ENCODE assay signal across 4 fruit fly cellular contexts in the genomic region with DNA sequence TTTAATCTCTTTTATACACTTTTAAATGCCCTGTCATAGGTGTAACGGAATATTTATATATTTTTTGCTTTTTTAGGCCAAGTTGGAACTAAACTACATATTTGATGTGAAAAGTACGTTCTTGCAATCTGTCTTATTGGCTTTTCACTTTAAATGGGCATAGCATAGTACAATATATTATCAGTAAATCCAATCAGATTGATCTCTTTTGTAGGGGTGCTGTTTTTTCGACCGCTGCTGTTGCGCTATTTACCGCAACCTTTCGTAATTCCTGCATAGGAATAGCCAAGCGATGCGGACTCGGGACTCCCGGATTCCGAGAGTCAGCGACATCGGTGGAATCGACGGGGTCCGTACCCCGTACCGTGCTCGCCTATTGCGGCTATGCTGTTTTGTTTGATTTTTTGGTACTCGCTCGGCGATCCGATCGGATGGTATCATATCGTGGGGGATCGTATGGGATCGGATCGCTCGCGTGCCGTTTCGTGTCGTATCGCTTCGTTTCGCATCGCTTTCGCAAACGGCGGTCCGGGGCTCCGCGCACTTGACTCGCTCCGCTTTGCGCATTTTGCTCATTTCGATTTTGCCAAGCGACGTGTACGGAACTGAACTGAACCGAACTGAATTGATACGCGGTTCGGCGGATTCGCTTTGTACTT.
A peak's percentile ranks its signal among the peaks of the same experiment; 100 is the strongest.
TF ChIP-seq lines count a peak whose summit lies in the region.

No protein-coding gene starts in this region.

TF ChIP-seq in whole organism, adult, 20 proteins besides CTCF, POLR2A, EP300 and RAD21 (continued from another document):
- TF ChIP-seq CG33017 (tag; optimal IDR thresholded peaks at IDR 0.05; lab: Kevin White, UChicago) = peak; percentile 29
- TF ChIP-seq toe (GFP tag; optimal IDR thresholded peaks at IDR 0.05; lab: Kevin White, UChicago) = no peak
- TF ChIP-seq kay (GFP tag; lab: Kevin White, UChicago; ENCODE audit: borderline replicate concordance) = no peak
- peak; percentile 48 for TF ChIP-seq CG7101 (tag; optimal IDR thresholded peaks at IDR 0.05; lab: Kevin White, UChicago)

TF ChIP-seq in whole organism, embryonic, 481 proteins besides CTCF, POLR2A, EP300 and RAD21 (continued from another document and continues in another):
- no peak for TF ChIP-seq Mad (GFP tag; optimal IDR thresholded peaks at IDR 0.05; lab: Kevin White, UChicago)
- no peak for TF ChIP-seq sima (GFP tag; optimal IDR thresholded peaks at IDR 0.05; lab: Kevin White, UChicago)
- TF ChIP-seq ara (GFP tag; IDR thresholded peaks at IDR 0.05; lab: Robert Waterston, UW) = no peak
- TF ChIP-seq NfI (GFP tag; optimal IDR thresholded peaks at IDR 0.05; lab: Kevin White, UChicago) = peak; percentile 15
- 0 out of 2 replicates have a peak, but pooled peaks have one; percentile 12 for TF ChIP-seq Rx (GFP tag; IDR thresholded peaks at IDR 0.05; lab: Robert Waterston, UW)
- TF ChIP-seq crc (GFP tag; optimal IDR thresholded peaks at IDR 0.05; lab: Kevin White, UChicago) = no peak
- peak; percentile 58 for TF ChIP-seq NFAT (GFP tag; IDR thresholded peaks at IDR 0.05; lab: Robert Waterston, UW)
- TF ChIP-seq CG9876 (GFP tag; optimal IDR thresholded peaks at IDR 0.05; lab: Kevin White, UChicago) = no peak
- no peak for TF ChIP-seq CG5245 (GFP tag; optimal IDR thresholded peaks at IDR 0.05; lab: Kevin White, UChicago)
- TF ChIP-seq CG4820 (GFP tag; optimal IDR thresholded peaks at IDR 0.05; lab: Kevin White, UChicago) = no peak
- TF ChIP-seq CG9797 (GFP tag; optimal IDR thresholded peaks at IDR 0.05; lab: Kevin White, UChicago) = no peak
- TF ChIP-seq Adf1 (GFP tag; IDR thresholded peaks at IDR 0.05; lab: Robert Waterston, UW) = peak; percentile 59; the same call in 1 of the 2 replicates
- TF ChIP-seq jumu (GFP tag; optimal IDR thresholded peaks at IDR 0.05; lab: Kevin White, UChicago) = no peak
- TF ChIP-seq Fer1 (GFP tag; optimal IDR thresholded peaks at IDR 0.05; lab: Kevin White, UChicago) = peak; percentile 39
- no peak for TF ChIP-seq CG6854 (GFP tag; optimal IDR thresholded peaks at IDR 0.05; lab: Kevin White, UChicago)
- TF ChIP-seq CG10543 (GFP tag; optimal IDR thresholded peaks at IDR 0.05; lab: Kevin White, UChicago) = peak; percentile 98
- TF ChIP-seq BtbVII (GFP tag; optimal IDR thresholded peaks at IDR 0.05; lab: Kevin White, UChicago) = no peak
- no peak for TF ChIP-seq nerfin-1 (tag; optimal IDR thresholded peaks at IDR 0.05; lab: Kevin White, UChicago)
- TF ChIP-seq fd102C (GFP tag; optimal IDR thresholded peaks at IDR 0.05; lab: Kevin White, UChicago) = no peak
- no peak for TF ChIP-seq Chrac-16 (GFP tag; optimal IDR thresholded peaks at IDR 0.05; lab: Kevin White, UChicago)
- TF ChIP-seq CG7357 (GFP tag; IDR thresholded peaks at IDR 0.05; lab: Robert Waterston, UW) = no peak
- no peak for TF ChIP-seq CG12391 (tag; optimal IDR thresholded peaks at IDR 0.05; lab: Kevin White, UChicago)
- no peak for TF ChIP-seq peb (GFP tag; IDR thresholded peaks at IDR 0.05; lab: Robert Waterston, UW)
- no peak for TF ChIP-seq CG16815 (GFP tag; optimal IDR thresholded peaks at IDR 0.05; lab: Kevin White, UChicago)
- TF ChIP-seq CG17568 (GFP tag; optimal IDR thresholded peaks at IDR 0.05; lab: Kevin White, UChicago) = no peak
- no peak for TF ChIP-seq E2f1 (GFP tag; IDR thresholded peaks at IDR 0.05; lab: Robert Waterston, UW)
- no peak for TF ChIP-seq CG6813 (GFP tag; optimal IDR thresholded peaks at IDR 0.05; lab: Kevin White, UChicago)
- TF ChIP-seq CG7786 (GFP tag; optimal IDR thresholded peaks at IDR 0.05; lab: Kevin White, UChicago) = no peak
- no peak for TF ChIP-seq CG6791 (GFP tag; IDR thresholded peaks at IDR 0.05; lab: Robert Waterston, UW; ENCODE audit: partially characterized antibody)
- no peak for TF ChIP-seq tup (GFP tag; optimal IDR thresholded peaks at IDR 0.05; lab: Kevin White, UChicago)
- no peak for TF ChIP-seq CG10147 (GFP tag; optimal IDR thresholded peaks at IDR 0.05; lab: Kevin White, UChicago)
- TF ChIP-seq ci (GFP tag; IDR thresholded peaks at IDR 0.05; lab: Robert Waterston, UW) = peak; percentile 45; the same call in 1 of the 3 replicates
- TF ChIP-seq CG17912 (GFP tag; optimal IDR thresholded peaks at IDR 0.05; lab: Kevin White, UChicago) = no peak
- no peak for TF ChIP-seq Bdp1 (GFP tag; optimal IDR thresholded peaks at IDR 0.05; lab: Kevin White, UChicago)
- peak; percentile 15 for TF ChIP-seq pzg (GFP tag; optimal IDR thresholded peaks at IDR 0.05; lab: Kevin White, UChicago)
- TF ChIP-seq sd (tag; optimal IDR thresholded peaks at IDR 0.05; lab: Kevin White, UChicago) = peak; percentile 54
- peak; percentile 14 for TF ChIP-seq CG2678 (tag; optimal IDR thresholded peaks at IDR 0.05; lab: Kevin White, UChicago)
- TF ChIP-seq her (GFP tag; optimal IDR thresholded peaks at IDR 0.05; lab: Kevin White, UChicago) = peak; percentile 16
- no peak for TF ChIP-seq CG14710 (tag; optimal IDR thresholded peaks at IDR 0.05; lab: Kevin White, UChicago)
- TF ChIP-seq H2.0 (GFP tag; IDR thresholded peaks at IDR 0.05; lab: Robert Waterston, UW) = no peak
- no peak for TF ChIP-seq CG1602 (GFP tag; optimal IDR thresholded peaks at IDR 0.05; lab: Kevin White, UChicago)

TF ChIP-seq in whole organism, prepupa, 60 proteins besides CTCF, POLR2A, EP300 and RAD21 (continued from another document):
- peak; percentile 48; the same call in 2 of the 3 replicates for TF ChIP-seq CG6163 (GFP tag; IDR thresholded peaks at IDR 0.05; lab: Robert Waterston, UW)
- peak; percentile 43 for TF ChIP-seq CG1621 (tag; optimal IDR thresholded peaks at IDR 0.05; lab: Kevin White, UChicago)
- TF ChIP-seq CG10631 (GFP tag; optimal IDR thresholded peaks at IDR 0.05; lab: Kevin White, UChicago) = no peak
- peak; percentile 87 for TF ChIP-seq svp (GFP tag; lab: Kevin White, UChicago)
- TF ChIP-seq CG3032 (tag; optimal IDR thresholded peaks at IDR 0.05; lab: Kevin White, UChicago) = no peak
- no peak for TF ChIP-seq Sox102F (GFP tag; optimal IDR thresholded peaks at IDR 0.05; lab: Kevin White, UChicago)
- no peak for TF ChIP-seq fkh (GFP tag; optimal IDR thresholded peaks at IDR 0.05; lab: Kevin White, UChicago)
- peak; percentile 64 for TF ChIP-seq eg (GFP tag; IDR thresholded peaks at IDR 0.05; lab: Robert Waterston, UW)
- TF ChIP-seq dac (GFP tag; optimal IDR thresholded peaks at IDR 0.05; lab: Kevin White, UChicago) = no peak
- no peak for TF ChIP-seq Sox14 (GFP tag; optimal IDR thresholded peaks at IDR 0.05; lab: Kevin White, UChicago)
- TF ChIP-seq esn (GFP tag; optimal IDR thresholded peaks at IDR 0.05; lab: Kevin White, UChicago) = no peak
- no peak for TF ChIP-seq salr (GFP tag; optimal IDR thresholded peaks at IDR 0.05; lab: Kevin White, UChicago)
- no peak for TF ChIP-seq cyc (GFP tag; optimal IDR thresholded peaks at IDR 0.05; lab: Kevin White, UChicago)
- TF ChIP-seq CG16779 (tag; optimal IDR thresholded peaks at IDR 0.05; lab: Kevin White, UChicago) = peak; percentile 14
- TF ChIP-seq Ets21C (GFP tag; optimal IDR thresholded peaks at IDR 0.05; lab: Kevin White, UChicago) = no peak
- TF ChIP-seq topi (GFP tag; optimal IDR thresholded peaks at IDR 0.05; lab: Kevin White, UChicago) = no peak
- TF ChIP-seq CG6276 (GFP tag; optimal IDR thresholded peaks at IDR 0.05; lab: Kevin White, UChicago) = peak; percentile 10
- peak; percentile 19 to 32 for TF ChIP-seq ss (GFP tag; optimal IDR thresholded peaks at IDR 0.05; lab: Kevin White, UChicago)
- no peak for TF ChIP-seq Hr38 (GFP tag; optimal IDR thresholded peaks at IDR 0.05; lab: Kevin White, UChicago)
- no peak for TF ChIP-seq CG7368 (GFP tag; optimal IDR thresholded peaks at IDR 0.05; lab: Kevin White, UChicago)
- TF ChIP-seq CG6808 (GFP tag; optimal IDR thresholded peaks at IDR 0.05; lab: Kevin White, UChicago) = no peak
- no peak for TF ChIP-seq achi (GFP tag; optimal IDR thresholded peaks at IDR 0.05; lab: Kevin White, UChicago)
- TF ChIP-seq acj6 (GFP tag; optimal IDR thresholded peaks at IDR 0.05; lab: Kevin White, UChicago) = no peak
- no peak for TF ChIP-seq Sox15 (GFP tag; optimal IDR thresholded peaks at IDR 0.05; lab: Kevin White, UChicago)
- peak; percentile 35; the same call in 1 of the 2 replicates for TF ChIP-seq CG15336 (GFP tag; IDR thresholded peaks at IDR 0.05; lab: Robert Waterston, UW)
- TF ChIP-seq net (GFP tag; optimal IDR thresholded peaks at IDR 0.05; lab: Kevin White, UChicago) = no peak
- TF ChIP-seq CG4318 (GFP tag; optimal IDR thresholded peaks at IDR 0.05; lab: Kevin White, UChicago) = no peak
- TF ChIP-seq dsx (GFP tag; optimal IDR thresholded peaks at IDR 0.05; lab: Kevin White, UChicago; ENCODE audit: poor library complexity, severe bottlenecking) = no peak
- peak; percentile 4 for TF ChIP-seq Hr39 (GFP tag; optimal IDR thresholded peaks at IDR 0.05; lab: Kevin White, UChicago)
- TF ChIP-seq CG9139 (GFP tag; optimal IDR thresholded peaks at IDR 0.05; lab: Kevin White, UChicago) = peak; percentile 17
- no peak for TF ChIP-seq Eip75B (GFP tag; optimal IDR thresholded peaks at IDR 0.05; lab: Kevin White, UChicago)
- no peak for TF ChIP-seq Gug (GFP tag; IDR thresholded peaks at IDR 0.05; lab: Robert Waterston, UW)
- TF ChIP-seq Smox (GFP tag; optimal IDR thresholded peaks at IDR 0.05; lab: Kevin White, UChicago) = no peak
- TF ChIP-seq Hr4 (GFP tag; optimal IDR thresholded peaks at IDR 0.05; lab: Kevin White, UChicago) = no peak
- TF ChIP-seq CG3919 (GFP tag; optimal IDR thresholded peaks at IDR 0.05; lab: Kevin White, UChicago) = peak; percentile 5
- TF ChIP-seq CG11294 (GFP tag; IDR thresholded peaks at IDR 0.05; lab: Robert Waterston, UW) = no peak
- TF ChIP-seq CG10669 (GFP tag; optimal IDR thresholded peaks at IDR 0.05; lab: Kevin White, UChicago) = no peak
- no peak for TF ChIP-seq fd85E (GFP tag; optimal IDR thresholded peaks at IDR 0.05; lab: Kevin White, UChicago)
- TF ChIP-seq CG32006 (GFP tag; optimal IDR thresholded peaks at IDR 0.05; lab: Kevin White, UChicago) = peak; percentile 9
- no peak for TF ChIP-seq Blimp-1 (GFP tag; optimal IDR thresholded peaks at IDR 0.05; lab: Kevin White, UChicago)
- TF ChIP-seq fd59A (GFP tag; optimal IDR thresholded peaks at IDR 0.05; lab: Kevin White, UChicago) = no peak
- peak; percentile 60 for TF ChIP-seq Eip78C (GFP tag; lab: Kevin White, UChicago)

TF ChIP-seq in whole organism, wandering third instar larva, 38 proteins besides CTCF, POLR2A, EP300 and RAD21 (continued from another document):
- TF ChIP-seq Mio (GFP tag; optimal IDR thresholded peaks at IDR 0.05; lab: Kevin White, UChicago) = no peak
- TF ChIP-seq Dif (GFP tag; optimal IDR thresholded peaks at IDR 0.05; lab: Kevin White, UChicago; ENCODE audit: partially characterized antibody) = peak; percentile 14
- TF ChIP-seq fru (GFP tag; optimal IDR thresholded peaks at IDR 0.05; lab: Kevin White, UChicago) = no peak
- no peak for TF ChIP-seq Jra (GFP tag; optimal IDR thresholded peaks at IDR 0.05; lab: Kevin White, UChicago)
- TF ChIP-seq usp (GFP tag; optimal IDR thresholded peaks at IDR 0.05; lab: Kevin White, UChicago) = no peak
- TF ChIP-seq CrebA (GFP tag; optimal IDR thresholded peaks at IDR 0.05; lab: Kevin White, UChicago; ENCODE audit: borderline replicate concordance) = no peak
- no peak for TF ChIP-seq psq (GFP tag; optimal IDR thresholded peaks at IDR 0.05; lab: Kevin White, UChicago)
- TF ChIP-seq Myc (optimal IDR thresholded peaks at IDR 0.05; lab: Kevin White, UChicago) = no peak
- no peak for TF ChIP-seq sv (GFP tag; optimal IDR thresholded peaks at IDR 0.05; lab: Kevin White, UChicago)
- TF ChIP-seq HLH106 (tag; optimal IDR thresholded peaks at IDR 0.05; lab: Kevin White, UChicago) = no peak
- no peak for TF ChIP-seq Hr78 (GFP tag; optimal IDR thresholded peaks at IDR 0.05; lab: Kevin White, UChicago)
TF ChIP-seq in whole organism, wandering third instar larva: peak in this region for 10.
